Worm (Caenorhabditis elegans) whole organism, late embryonic: ENCODE data around the gene K10B3.5.

Source experiments
- ama-1 ChIP-seq: fragments of 150-350 bp; optimal IDR thresholded peaks from 2 replicates; lab custom pipeline; 2014
- dmd-4 ChIP-seq: sonication (generic microtip); optimal IDR thresholded peaks from 2 replicates; lab custom pipeline; 2016; ENCODE audit warnings: borderline replicate concordance, missing genetic modification characterization, missing compliant biosample characterization
- dve-1 ChIP-seq: sonication (generic microtip); optimal IDR thresholded peaks from 2 replicates; lab custom pipeline; 2017; ENCODE audit warnings: antibody characterized with exemption, mild to moderate bottlenecking, missing genetic modification characterization, missing compliant biosample characterization
- elt-2 ChIP-seq: sonication (generic microtip); optimal IDR thresholded peaks from 2 replicates; lab custom pipeline; 2016; ENCODE audit warnings: missing genetic modification reagents, missing genetic modification characterization, missing compliant biosample characterization
- hlh-13 ChIP-seq: fragments of 200-800 bp; sonication (Bioruptor generic); optimal IDR thresholded peaks from 2 replicates; lab custom pipeline; 2018; ENCODE audit warnings: mild to moderate bottlenecking, missing genetic modification characterization, missing compliant biosample characterization
- nfya-1 ChIP-seq: sonication (generic microtip); optimal IDR thresholded peaks from 2 replicates; lab custom pipeline; 2017; ENCODE audit warnings: missing genetic modification characterization, mild to moderate bottlenecking, missing compliant biosample characterization, antibody characterized with exemption, moderate library complexity
- rnt-1 ChIP-seq: sonication (generic microtip); optimal IDR thresholded peaks from 2 replicates; lab custom pipeline; 2016; ENCODE audit warnings: missing genetic modification characterization, missing compliant biosample characterization
- unc-3 ChIP-seq, 2 experiments: fragments of 200-800 bp in 1 of 2; sonication (Bioruptor generic) in 1 of 2; sonication (generic microtip) in 1 of 2; conservative IDR thresholded peaks in 1 of 2; optimal IDR thresholded peaks in 1 of 2; 2 replicates each; pipeline versions ENCODE4 v1.3.6 to Lab custom; 2016 to 2022; ENCODE audit warnings: missing compliant biosample characterization in 2 of 2, missing genetic modification characterization in 2 of 2, missing genetic modification reagents in 1 of 2

DNA sequence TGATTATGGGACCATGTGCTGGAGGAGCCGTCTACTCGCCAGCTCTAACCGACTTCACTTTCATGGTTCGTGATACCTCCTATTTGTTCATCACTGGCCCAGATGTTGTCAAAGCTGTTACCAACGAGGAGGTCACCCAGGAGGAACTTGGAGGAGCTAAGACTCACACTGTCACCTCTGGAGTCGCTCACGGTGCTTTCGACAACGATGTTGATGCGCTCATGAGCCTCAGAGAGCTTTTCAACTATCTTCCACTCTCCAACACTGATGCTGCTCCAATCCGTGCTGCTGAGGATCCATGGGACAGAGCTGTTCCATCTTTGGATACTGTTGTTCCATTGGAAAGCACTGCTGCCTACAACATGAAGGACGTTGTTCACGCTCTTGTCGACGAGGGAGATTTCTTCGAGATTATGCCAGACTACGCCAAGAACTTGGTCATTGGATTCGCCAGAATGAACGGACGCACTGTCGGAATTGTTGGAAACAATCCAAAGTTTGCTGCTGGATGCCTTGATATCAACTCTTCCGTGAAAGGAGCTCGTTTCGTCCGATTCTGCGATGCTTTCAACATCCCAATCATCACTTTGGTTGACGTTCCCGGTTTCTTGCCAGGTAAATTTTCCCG lies 15.0 kb downstream of the K10B3.5 start:
- TF ChIP-seq nfya-1 (tag; lab: Kevin White, UChicago) (no peak), dve-1 (tag; lab: Kevin White, UChicago) (no peak), dmd-4 (tag; lab: Kevin White, UChicago) (no peak), ama-1 (lab: Kevin White, UChicago) (no peak), hlh-13 (GFP tag; lab: Kevin White, UChicago) (no peak), unc-3 (GFP tag; conservative IDR thresholded peaks at IDR 0.05; lab: Robert Waterston, UW) (no peak), unc-3 (tag; optimal IDR thresholded peaks at IDR 0.05; lab: Kevin White, UChicago) (no peak), elt-2 (tag; lab: Kevin White, UChicago) (no peak), rnt-1 (tag; lab: Kevin White, UChicago) (no peak)
